Worm (Caenorhabditis elegans) whole organism, young adult: ENCODE results near the gene emb-1.

ENCODE experiments used
- B0019.2 ChIP-seq: fragments of 200-800 bp; sonication (Bioruptor generic); conservative IDR thresholded peaks from 2 replicates; pipeline ENCODE4 v1.3.6; 2022; ENCODE audit warnings: missing genetic modification reagents, missing genetic modification characterization, missing compliant biosample characterization
- B0336.3 ChIP-seq: fragments of 200-800 bp; sonication (Bioruptor generic); IDR thresholded peaks from 2 replicates; pipeline ENCODE4 v1.3.6; 2022; ENCODE audit warnings: missing genetic modification characterization, missing compliant biosample characterization
- C06A6.2 ChIP-seq: fragments of 200-800 bp; sonication (Bioruptor generic); conservative IDR thresholded peaks from 2 replicates; pipeline ENCODE4 v1.3.6; 2022; ENCODE audit warnings: missing genetic modification characterization, missing compliant biosample characterization
- D2030.7 ChIP-seq: fragments of 200-800 bp; sonication (Bioruptor generic); IDR thresholded peaks from 2 replicates; pipeline ENCODE4 v1.3.6; 2022; ENCODE audit warnings: missing genetic modification reagents, missing genetic modification characterization, missing compliant biosample characterization
- F10E7.11 ChIP-seq: sonication (generic microtip); optimal IDR thresholded peaks from 2 replicates; lab custom pipeline; 2017; ENCODE audit warnings: mild to moderate bottlenecking, missing genetic modification characterization, moderate library complexity, missing compliant biosample characterization
- F22D6.2 ChIP-seq: sonication (generic microtip); optimal IDR thresholded peaks from 2 replicates; lab custom pipeline; 2016; ENCODE audit warnings: mild to moderate bottlenecking, missing genetic modification characterization, missing compliant biosample characterization
- F37B4.10 ChIP-seq: fragments of 200-800 bp; sonication (Bioruptor generic); IDR thresholded peaks from 2 replicates; pipeline ENCODE4 v1.3.6; 2022; ENCODE audit warnings: missing genetic modification characterization, missing compliant biosample characterization
- F39B2.1 ChIP-seq: fragments of 200-800 bp; sonication (Bioruptor generic); IDR thresholded peaks from 2 replicates; pipeline ENCODE4 v1.3.6; 2022; ENCODE audit warnings: missing genetic modification reagents, missing genetic modification characterization, missing compliant biosample characterization
- F57C9.4 ChIP-seq: sonication (generic microtip); optimal IDR thresholded peaks from 2 replicates; lab custom pipeline; 2017; ENCODE audit warnings: mild to moderate bottlenecking, missing genetic modification characterization, missing compliant biosample characterization
- K12H6.12 ChIP-seq: fragments of 200-800 bp; sonication (Bioruptor generic); optimal IDR thresholded peaks from 2 replicates; lab custom pipeline; 2018; ENCODE audit warnings: mild to moderate bottlenecking, missing genetic modification characterization, missing compliant biosample characterization
- T26A5.8 ChIP-seq: sonication (generic microtip); optimal IDR thresholded peaks from 2 replicates; lab custom pipeline; 2016; ENCODE audit warnings: missing genetic modification characterization, missing compliant biosample characterization
- Y56A3A.18 ChIP-seq: fragments of 200-800 bp; sonication (Bioruptor generic); IDR thresholded peaks from 2 replicates; pipeline ENCODE4 v1.3.6; 2022; ENCODE audit warnings: missing genetic modification reagents, missing genetic modification characterization, missing compliant biosample characterization
- Y95B8A.8 ChIP-seq: fragments of 200-800 bp; sonication (Bioruptor generic); IDR thresholded peaks from 2 replicates; pipeline ENCODE4 v1.3.6; 2022; ENCODE audit warnings: missing genetic modification reagents, missing genetic modification characterization, missing compliant biosample characterization
- akir-1 ChIP-seq: fragments of 200-800 bp; sonication (Bioruptor generic); optimal IDR thresholded peaks from 2 replicates; lab custom pipeline; 2018; ENCODE audit warnings: mild to moderate bottlenecking, missing genetic modification characterization, moderate library complexity, missing compliant biosample characterization
- aptf-2 ChIP-seq: fragments of 200-800 bp; sonication (Bioruptor generic); conservative IDR thresholded peaks from 2 replicates; pipeline ENCODE4 v1.3.6; 2022; ENCODE audit warnings: missing genetic modification reagents, missing genetic modification characterization, missing compliant biosample characterization
- attf-6 ChIP-seq: fragments of 200-800 bp; sonication (Bioruptor generic); IDR thresholded peaks from 2 replicates; pipeline ENCODE4 v1.3.6; 2022; ENCODE audit warnings: missing genetic modification reagents, missing genetic modification characterization, missing compliant biosample characterization
- ccch-3 ChIP-seq: fragments of 200-800 bp; sonication (Bioruptor generic); optimal IDR thresholded peaks from 2 replicates; lab custom pipeline; 2018; ENCODE audit warnings: mild to moderate bottlenecking, missing genetic modification characterization, missing compliant biosample characterization
- cebp-1 ChIP-seq, 2 experiments: fragments of 200-800 bp in 1 of 2; sonication (Bioruptor generic) in 1 of 2; sonication (generic microtip) in 1 of 2; IDR thresholded peaks in 1 of 2; optimal IDR thresholded peaks in 1 of 2; 2 replicates each; pipeline versions ENCODE4 v1.3.6 to Lab custom; 2017 to 2022; ENCODE audit warnings: missing compliant biosample characterization in 2 of 2, missing genetic modification characterization in 2 of 2, mild to moderate bottlenecking in 1 of 2, missing genetic modification reagents in 1 of 2, moderate library complexity in 1 of 2
- cebp-2 ChIP-seq: fragments of 200-800 bp; sonication (Bioruptor generic); IDR thresholded peaks from 2 replicates; pipeline ENCODE4 v1.3.6; 2022; ENCODE audit warnings: missing genetic modification characterization, missing compliant biosample characterization
- ceh-58 ChIP-seq: fragments of 200-800 bp; sonication (Bioruptor generic); IDR thresholded peaks from 2 replicates; pipeline ENCODE4 v1.3.6; 2022; ENCODE audit warnings: missing genetic modification characterization, missing compliant biosample characterization
- die-1 ChIP-seq: sonication (generic microtip); optimal IDR thresholded peaks from 2 replicates; lab custom pipeline; 2016; ENCODE audit warnings: missing genotype, mild to moderate bottlenecking, missing genetic modification characterization, missing compliant biosample characterization
- dox-1 ChIP-seq: fragments of 200-800 bp; sonication (Bioruptor generic); IDR thresholded peaks from 2 replicates; pipeline ENCODE4 v1.3.6; 2022; ENCODE audit warnings: missing genetic modification reagents, missing genetic modification characterization, missing compliant biosample characterization
- dpl-1 ChIP-seq: fragments of 150-350 bp; optimal IDR thresholded peaks from 2 replicates; lab custom pipeline; 2014; ENCODE audit warnings: missing biosample characterization, missing genetic modification reagents, missing genetic modification characterization
- efl-1 ChIP-seq: fragments of 150-350 bp; optimal IDR thresholded peaks from 2 replicates; lab custom pipeline; 2014; ENCODE audit warnings: missing biosample characterization, missing genetic modification reagents, missing genetic modification characterization
- egl-44 ChIP-seq: fragments of 200-800 bp; sonication (Bioruptor generic); IDR thresholded peaks from 2 replicates; pipeline ENCODE4 v1.3.6; 2022; ENCODE audit warnings: missing genetic modification reagents, missing genetic modification characterization, missing compliant biosample characterization
- fkh-3 ChIP-seq: sonication (generic microtip); optimal IDR thresholded peaks from 2 replicates; lab custom pipeline; 2016; ENCODE audit warnings: mild to moderate bottlenecking, missing genetic modification characterization, missing compliant biosample characterization
- hlh-12 ChIP-seq: sonication (generic microtip); optimal IDR thresholded peaks from 2 replicates; lab custom pipeline; 2016; ENCODE audit warnings: missing genetic modification characterization, missing compliant biosample characterization
- hrde-1 ChIP-seq: sonication (generic microtip); optimal IDR thresholded peaks from 2 replicates; lab custom pipeline; 2016; ENCODE audit warnings: missing genetic modification characterization, mild to moderate bottlenecking, missing compliant biosample characterization, moderate library complexity, missing genotype, missing genetic modification reagents, borderline replicate concordance
- lin-26 ChIP-seq: fragments of 200-800 bp; sonication (Bioruptor generic); IDR thresholded peaks from 2 replicates; pipeline ENCODE4 v1.3.6; 2022; ENCODE audit warnings: missing genetic modification reagents, missing genetic modification characterization, missing compliant biosample characterization
- lin-40 ChIP-seq: sonication (generic microtip); optimal IDR thresholded peaks from 2 replicates; lab custom pipeline; 2016; ENCODE audit warnings: missing genetic modification characterization, mild to moderate bottlenecking, missing compliant biosample characterization, missing genotype, missing genetic modification reagents
- lir-1 ChIP-seq: fragments of 200-800 bp; sonication (Bioruptor generic); conservative IDR thresholded peaks from 2 replicates; pipeline ENCODE4 v1.3.6; 2022; ENCODE audit warnings: missing genetic modification reagents, missing genetic modification characterization, missing compliant biosample characterization
- nfya-1 ChIP-seq: sonication (generic microtip); optimal IDR thresholded peaks from 2 replicates; lab custom pipeline; 2017; ENCODE audit warnings: antibody characterized with exemption, missing compliant biosample characterization, missing genetic modification characterization, borderline replicate concordance; ENCODE audit not compliant: insufficient read depth
- nfyb-1 ChIP-seq: fragments of 200-800 bp; sonication (Bioruptor generic); IDR thresholded peaks from 2 replicates; pipeline ENCODE4 v1.3.6; 2022; ENCODE audit warnings: missing genetic modification reagents, missing genetic modification characterization, missing compliant biosample characterization
- nhr-120 ChIP-seq: fragments of 200-800 bp; sonication (Bioruptor generic); IDR thresholded peaks from 2 replicates; pipeline ENCODE4 v1.3.6; 2022; ENCODE audit warnings: missing genetic modification characterization, missing compliant biosample characterization
- nhr-80 ChIP-seq: sonication (generic microtip); optimal IDR thresholded peaks from 2 replicates; lab custom pipeline; 2016; ENCODE audit warnings: missing genetic modification characterization, missing compliant biosample characterization
- sea-2 ChIP-seq: fragments of 200-800 bp; sonication (Bioruptor generic); IDR thresholded peaks from 2 replicates; pipeline ENCODE4 v1.3.6; 2022; ENCODE audit warnings: missing genetic modification characterization, missing compliant biosample characterization
- snpc-1.1 ChIP-seq: sonication (generic microtip); optimal IDR thresholded peaks from 2 replicates; lab custom pipeline; 2017; ENCODE audit warnings: missing genetic modification characterization, mild to moderate bottlenecking, missing compliant biosample characterization, antibody characterized with exemption, moderate library complexity, missing genotype, missing genetic modification reagents; ENCODE audit not compliant: insufficient read depth
- sptf-2 ChIP-seq: fragments of 200-800 bp; sonication (Bioruptor generic); optimal IDR thresholded peaks from 2 replicates; lab custom pipeline; 2018; ENCODE audit warnings: mild to moderate bottlenecking, missing genetic modification characterization, missing compliant biosample characterization
- unc-62 ChIP-seq: fragments of 150-350 bp; optimal IDR thresholded peaks from 2 replicates; lab custom pipeline; 2014; ENCODE audit warnings: missing biosample characterization, missing genetic modification reagents, missing genetic modification characterization
- ztf-22 ChIP-seq: fragments of 200-800 bp; sonication (Bioruptor generic); optimal IDR thresholded peaks from 2 replicates; lab custom pipeline; 2018; ENCODE audit warnings: mild to moderate bottlenecking, missing genetic modification characterization, moderate library complexity, missing compliant biosample characterization
- ztf-26 ChIP-seq: sonication (generic microtip); optimal IDR thresholded peaks from 2 replicates; lab custom pipeline; 2017; ENCODE audit warnings: missing genetic modification characterization, missing compliant biosample characterization
- ztf-28 ChIP-seq: fragments of 200-800 bp; sonication (Bioruptor generic); IDR thresholded peaks from 2 replicates; pipeline ENCODE4 v1.3.6; 2022; ENCODE audit warnings: missing genetic modification reagents, missing genetic modification characterization, missing compliant biosample characterization

emb-1 gene

ce11 chrIII:5138940-5139533, 34.2 kb upstream of the emb-1 start:
- TF ChIP-seq F57C9.4, result no peak
- TF ChIP-seq lir-1, result no peak
- no peak for TF ChIP-seq F22D6.2 (tag; lab: Kevin White, UChicago)
- TF ChIP-seq egl-44, result no peak
- no peak for TF ChIP-seq aptf-2 (GFP tag; lab: Robert Waterston, UW)
- TF ChIP-seq K12H6.12, result no peak
- no peak for TF ChIP-seq Y95B8A.8 (GFP tag; lab: Robert Waterston, UW)
- TF ChIP-seq ztf-22, result no peak
- no peak for TF ChIP-seq ceh-58 (GFP tag; lab: Robert Waterston, UW)
- no peak for TF ChIP-seq snpc-1.1
- TF ChIP-seq ztf-28 (GFP tag; lab: Robert Waterston, UW), result no peak
- TF ChIP-seq nhr-80, result no peak
- TF ChIP-seq B0019.2 (GFP tag; lab: Robert Waterston, UW), result no peak
- no peak for TF ChIP-seq Y56A3A.18 (GFP tag; lab: Robert Waterston, UW)
- no peak for TF ChIP-seq dpl-1

DNA sequence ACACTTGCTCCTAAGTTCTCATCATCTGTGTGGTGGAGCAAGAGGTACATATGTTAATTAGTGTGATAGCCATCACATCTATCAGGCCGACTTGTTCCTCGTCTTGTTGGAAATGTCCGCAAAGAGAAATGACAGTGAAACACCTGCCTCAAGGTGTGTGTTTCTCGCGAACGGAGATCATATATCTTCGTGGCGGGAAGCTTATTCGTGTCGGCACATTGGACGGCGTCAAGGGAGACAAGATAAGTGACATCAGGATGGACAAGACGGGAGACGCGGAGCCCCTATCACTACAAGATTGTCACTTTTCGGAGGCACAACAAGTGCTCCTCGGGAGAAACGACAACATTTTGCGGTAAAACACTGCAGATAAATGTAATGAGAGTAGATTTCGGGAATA, 33.5 kb upstream of the emb-1 start:
- TF ChIP-seq sptf-2 (GFP tag; lab: Kevin White, UChicago) (no peak), B0336.3 (GFP tag; lab: Robert Waterston, UW) (no peak), D2030.7 (no peak), hrde-1 (tag; lab: Kevin White, UChicago) (no peak), efl-1 (GFP tag; lab: Kevin White, UChicago) (no peak), hlh-12 (tag; lab: Kevin White, UChicago) (no peak), ztf-26 (no peak), akir-1 (GFP tag; lab: Kevin White, UChicago) (no peak), lin-26 (GFP tag; lab: Robert Waterston, UW) (no peak), C06A6.2 (GFP tag; lab: Robert Waterston, UW) (no peak), F10E7.11 (tag; lab: Kevin White, UChicago) (no peak), sea-2 (GFP tag; lab: Robert Waterston, UW) (no peak)

- peak; percentile 66 for TF ChIP-seq nhr-80
- peak; percentile 11 for TF ChIP-seq K12H6.12
- TF ChIP-seq dpl-1, result no peak
- TF ChIP-seq, all 124 proteins: peak for 2
Measured at ce11 chrIII:5140559-5140958, 32.7 kb upstream of the emb-1 start.

ce11 chrIII:5141935-5142334, 31.3 kb upstream of the emb-1 start:
- TF ChIP-seq F37B4.10 (0 out of 2 replicates have a peak, but pooled peaks have one; percentile 12), unc-62 (GFP tag; lab: Kevin White, UChicago) (peak; percentile 5), B0336.3 (GFP tag; lab: Robert Waterston, UW) (no peak), cebp-1 (GFP tag; IDR thresholded peaks at IDR 0.05; lab: Robert Waterston, UW) (no peak), cebp-1 (tag; optimal IDR thresholded peaks at IDR 0.05; lab: Kevin White, UChicago) (no peak), nhr-80 (peak; percentile 63)
- TF ChIP-seq, all 124 proteins: peak for 3

DNA sequence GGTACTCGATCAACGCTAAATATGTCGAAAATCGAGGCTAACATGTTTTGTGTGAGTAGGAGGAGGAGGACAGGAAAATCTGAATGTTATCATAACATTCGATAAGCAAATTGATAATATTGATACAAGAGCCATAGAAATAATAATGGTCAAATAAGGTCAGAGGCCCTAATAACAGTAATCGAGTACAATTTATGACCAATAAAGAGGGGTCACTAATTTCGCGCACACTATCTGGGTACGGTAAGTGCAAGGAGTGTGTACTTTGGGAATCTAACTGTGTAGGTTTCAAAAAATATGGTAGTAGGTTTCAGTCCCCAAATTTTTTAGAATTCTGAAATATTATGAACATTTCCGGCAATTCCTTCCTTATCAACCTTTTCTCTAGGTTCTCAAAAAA, 29.7 kb upstream of the emb-1 start:
- TF ChIP-seq T26A5.8 (no peak), B0336.3 (GFP tag; lab: Robert Waterston, UW) (no peak), fkh-3 (tag; lab: Kevin White, UChicago) (no peak), nfya-1 (no peak), nhr-120 (GFP tag; lab: Robert Waterston, UW) (no peak), dox-1 (no peak), die-1 (tag; lab: Kevin White, UChicago) (no peak), attf-6 (GFP tag; lab: Robert Waterston, UW) (no peak), lin-40 (tag; lab: Kevin White, UChicago) (no peak), nfyb-1 (GFP tag; lab: Robert Waterston, UW) (no peak), F37B4.10 (no peak), ztf-22 (no peak), ceh-58 (GFP tag; lab: Robert Waterston, UW) (no peak), lir-1 (no peak), F39B2.1 (GFP tag; lab: Robert Waterston, UW) (no peak), cebp-2 (GFP tag; lab: Robert Waterston, UW) (no peak), ccch-3 (GFP tag; lab: Kevin White, UChicago) (no peak)
